Fruit fly (Drosophila melanogaster): Measurements from ENCODE around the gene jub.

dm6 chrX:13781739-13782502 is 48.2 kb downstream of the jub start, which contains the start of the genes CtsB and amrt:
- peak; percentile 64 for TF ChIP-seq gl (tag; optimal IDR thresholded peaks at IDR 0.05)
- TF ChIP-seq Pif1A (GFP tag; optimal IDR thresholded peaks at IDR 0.05): peak; percentile 57
- peak; percentile 15 for TF ChIP-seq EcR (GFP tag; optimal IDR thresholded peaks at IDR 0.05)
- TF ChIP-seq CG32121 (GFP tag; IDR thresholded peaks at IDR 0.05): peak; percentile 31; the same call in 1 of the 2 replicates
- TF ChIP-seq CG4496 (GFP tag; IDR thresholded peaks at IDR 0.05): peak; percentile 86
- no peak for TF ChIP-seq CG10348 (GFP tag; IDR thresholded peaks at IDR 0.05)
- TF ChIP-seq Ets98B (GFP tag; IDR thresholded peaks at IDR 0.05): peak; percentile 44; the same call in 1 of the 2 replicates
